Worm (Caenorhabditis elegans): ENCODE measurements around the gene Y7A5A.5.

DNA sequence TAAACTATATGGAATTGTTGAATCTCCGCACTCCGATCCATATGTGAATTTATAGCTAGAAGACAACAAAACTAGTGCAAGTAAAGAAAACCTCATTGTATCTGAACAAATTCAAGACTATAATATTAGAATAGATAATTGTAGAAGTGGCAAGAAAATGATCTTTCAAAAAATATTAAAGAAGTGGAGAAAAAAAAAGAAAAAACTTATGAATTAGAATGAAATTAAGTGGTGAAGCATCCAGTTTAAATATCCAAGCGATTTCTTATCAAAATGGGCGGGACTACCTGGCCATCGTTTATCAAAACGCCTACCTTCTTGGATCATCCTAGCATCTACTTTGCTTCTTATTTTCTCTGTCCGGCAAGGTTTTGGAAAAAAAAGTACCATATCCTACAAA is 29.5 kb downstream of the Y7A5A.5 start, which contains the start of gene wrt-4:
- TF ChIP-seq bed-1 (GFP tag; IDR thresholded peaks at IDR 0.05) (no peak), snpc-4 (GFP tag; optimal IDR thresholded peaks at IDR 0.05) (no peak), snpc-4 (tag; optimal IDR thresholded peaks at IDR 0.05) (no peak), die-1 (tag; optimal IDR thresholded peaks at IDR 0.05) (no peak), snpc-1.3 (tag; optimal IDR thresholded peaks at IDR 0.05; ENCODE audit: insufficient read depth) (no peak), ceh-100 (GFP tag; IDR thresholded peaks at IDR 0.05) (no peak)
